Worm (Caenorhabditis elegans) whole organism, young adult: Measurements from ENCODE around the gene ZK742.3.

Experiments
- T07F8.4 ChIP-seq: sonication (generic microtip); optimal IDR thresholded peaks from 2 replicates; lab custom pipeline; 2016; ENCODE audit warnings: mild to moderate bottlenecking, missing genetic modification characterization, moderate library complexity, missing compliant biosample characterization
- Y67H2A.10 ChIP-seq: fragments of 200-800 bp; sonication (Bioruptor generic); conservative IDR thresholded peaks from 2 replicates; pipeline ENCODE4 v1.3.6; 2022; ENCODE audit warnings: missing genetic modification reagents, missing genetic modification characterization, missing compliant biosample characterization
- lin-35 ChIP-seq, 3 experiments: fragments of 150-350 bp in 2 of 3; sonication (generic microtip) in 1 of 3; optimal IDR thresholded peaks; 2 replicates each; lab custom pipeline; 2014 to 2018; ENCODE audit warnings: missing biosample characterization in 3 of 3, missing genetic modification characterization in 3 of 3, missing genetic modification reagents in 3 of 3
- lin-40 ChIP-seq: sonication (generic microtip); optimal IDR thresholded peaks from 2 replicates; lab custom pipeline; 2016; ENCODE audit warnings: missing genetic modification characterization, mild to moderate bottlenecking, missing compliant biosample characterization, missing genotype, missing genetic modification reagents
- madf-6 ChIP-seq: fragments of 200-800 bp; sonication (Bioruptor generic); IDR thresholded peaks from 2 replicates; pipeline ENCODE4 v1.3.6; 2022; ENCODE audit warnings: missing genetic modification reagents, missing genetic modification characterization, missing compliant biosample characterization
- nfya-1 ChIP-seq: sonication (generic microtip); optimal IDR thresholded peaks from 2 replicates; lab custom pipeline; 2017; ENCODE audit warnings: antibody characterized with exemption, missing compliant biosample characterization, missing genetic modification characterization, borderline replicate concordance; ENCODE audit not compliant: insufficient read depth
- nhr-80 ChIP-seq: sonication (generic microtip); optimal IDR thresholded peaks from 2 replicates; lab custom pipeline; 2016; ENCODE audit warnings: missing genetic modification characterization, missing compliant biosample characterization
- tbx-9 ChIP-seq: sonication (generic microtip); optimal IDR thresholded peaks from 2 replicates; lab custom pipeline; 2016; ENCODE audit warnings: borderline replicate concordance, missing genetic modification characterization, inconsistent platforms, missing compliant biosample characterization
- ztf-18 ChIP-seq: sonication (generic microtip); optimal IDR thresholded peaks from 2 replicates; lab custom pipeline; 2016; ENCODE audit warnings: missing genotype, mild to moderate bottlenecking, missing genetic modification characterization, missing compliant biosample characterization

- no peak for TF ChIP-seq lin-40 (tag; lab: Kevin White, UChicago)
- TF ChIP-seq ztf-18, result no peak
- TF ChIP-seq tbx-9 (tag; lab: Kevin White, UChicago), result no peak
- no peak for TF ChIP-seq Y67H2A.10 (GFP tag; lab: Robert Waterston, UW)
- TF ChIP-seq T07F8.4 (tag; lab: Kevin White, UChicago), result no peak
- TF ChIP-seq nhr-80 (tag; lab: Kevin White, UChicago), result no peak
- no peak for TF ChIP-seq nfya-1 (tag; lab: Kevin White, UChicago)
- TF ChIP-seq madf-6, result no peak
- TF ChIP-seq lin-35 (GFP tag; optimal IDR thresholded peaks at IDR 0.05; lab: Kevin White, UChicago), result no peak
Measured at ce11 chrV:7770961-7771360, 38.8 kb downstream of the ZK742.3 start, which contains the start of gene frpr-3.
